Fruit fly (Drosophila melanogaster): ENCODE results near the gene Gr10b.
A peak's percentile ranks its signal among the peaks of the same experiment; 100 is the strongest.

The Gr10b gene

DNA sequence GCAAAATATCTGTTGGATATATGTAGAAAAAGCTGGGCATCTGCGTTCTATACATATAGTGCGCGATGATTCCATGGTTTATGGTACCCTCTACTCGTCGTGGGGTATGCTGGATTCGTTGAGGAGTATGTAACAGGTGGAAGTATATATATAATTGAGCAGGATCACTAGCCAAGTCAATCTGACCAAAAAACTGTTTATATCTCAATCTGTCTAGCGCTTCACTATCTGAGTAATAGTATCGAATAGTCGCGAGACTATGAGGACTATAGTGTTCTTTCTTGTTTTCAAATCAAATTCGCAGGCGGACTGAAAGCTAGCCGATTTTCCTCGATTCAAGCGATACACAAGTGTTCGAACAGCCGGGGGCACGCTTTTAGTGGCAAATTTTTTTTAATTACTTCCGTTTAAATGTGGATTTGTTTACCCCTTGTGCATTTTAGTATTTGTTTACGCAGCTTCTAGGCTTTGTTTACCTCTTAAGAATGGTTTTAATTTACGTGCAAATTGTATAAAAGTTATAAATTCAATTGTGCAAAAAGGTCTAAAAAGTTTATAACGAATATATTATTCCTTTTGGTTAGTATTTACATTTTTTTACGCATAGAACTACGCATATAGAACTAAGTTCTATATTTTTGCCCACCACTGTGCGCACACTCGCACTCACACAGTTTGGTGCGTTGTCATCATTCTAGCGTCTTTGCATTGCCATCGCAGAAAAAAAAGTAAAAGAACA lies 22.2 kb downstream of the Gr10b start (continued):
- TF ChIP-seq unpg (GFP tag; optimal IDR thresholded peaks at IDR 0.05) (peak; percentile 75), CG5245 (GFP tag; optimal IDR thresholded peaks at IDR 0.05) (peak; percentile 67), CG7987 (GFP tag; optimal IDR thresholded peaks at IDR 0.05) (no peak), run (tag; optimal IDR thresholded peaks at IDR 0.05) (peak; percentile 39), wdn (GFP tag; IDR thresholded peaks at IDR 0.05) (peak; percentile 80), CG2120 (GFP tag; optimal IDR thresholded peaks at IDR 0.05) (peak; percentile 92), Rx (GFP tag; IDR thresholded peaks at IDR 0.05) (peak; percentile 78), ro (GFP tag; IDR thresholded peaks at IDR 0.05) (peak; percentile 71), chinmo (GFP tag; IDR thresholded peaks at IDR 0.05; ENCODE audit: partially characterized antibody) (0 out of 4 replicates have a peak, but pooled peaks have one; percentile 20), bab2 (GFP tag; optimal IDR thresholded peaks at IDR 0.05) (peak; percentile 80), wek (GFP tag; optimal IDR thresholded peaks at IDR 0.05) (peak; percentile 30), Abd-B (GFP tag; optimal IDR thresholded peaks at IDR 0.05) (peak; percentile 74), sr (GFP tag; IDR thresholded peaks at IDR 0.05) (peak; percentile 57; the same call in 2 of the 3 replicates), B-H1 (GFP tag; IDR thresholded peaks at IDR 0.05) (peak; percentile 76), CoRest (tag; optimal IDR thresholded peaks at IDR 0.05) (peak; percentile 82), zfh2 (GFP tag; optimal IDR thresholded peaks at IDR 0.05) (peak; percentile 80), CG42726 (GFP tag; IDR thresholded peaks at IDR 0.05; ENCODE audit: partially characterized antibody) (no peak), pum (GFP tag; optimal IDR thresholded peaks at IDR 0.05) (peak; percentile 68), Lim3 (GFP tag; IDR thresholded peaks at IDR 0.05) (peak; percentile 48; the same call in 1 of the 2 replicates), eve (GFP tag; optimal IDR thresholded peaks at IDR 0.05) (peak in 1 of 2 experiments; percentile 88), sqz (GFP tag; optimal IDR thresholded peaks at IDR 0.05) (peak; percentile 43), CG13894 (tag; optimal IDR thresholded peaks at IDR 0.05) (peak; percentile 58), exex (tag; optimal IDR thresholded peaks at IDR 0.05) (peak; percentile 19), Fer3 (tag; optimal IDR thresholded peaks at IDR 0.05) (peak; percentile 85), NC2α (GFP tag; optimal IDR thresholded peaks at IDR 0.05) (peak; percentile 31), E2f1 (GFP tag; IDR thresholded peaks at IDR 0.05) (peak; percentile 81), CG17568 (GFP tag; optimal IDR thresholded peaks at IDR 0.05) (peak; percentile 31), ci (GFP tag; IDR thresholded peaks at IDR 0.05) (peak; percentile 90), CG8359 (GFP tag; optimal IDR thresholded peaks at IDR 0.05; ENCODE audit: borderline replicate concordance) (peak; percentile 20), CG32767 (GFP tag; IDR thresholded peaks at IDR 0.05) (peak; percentile 71), CG9817 (tag; optimal IDR thresholded peaks at IDR 0.05) (peak; percentile 78), crc (GFP tag; optimal IDR thresholded peaks at IDR 0.05) (peak; percentile 58), CG4854 (GFP tag; optimal IDR thresholded peaks at IDR 0.05) (peak; percentile 57), pros (GFP tag; optimal IDR thresholded peaks at IDR 0.05) (no peak), CG32532 (GFP tag; IDR thresholded peaks at IDR 0.05) (peak; percentile 93), CrebB (tag; optimal IDR thresholded peaks at IDR 0.05) (peak; percentile 66), zen (tag; optimal IDR thresholded peaks at IDR 0.05) (peak; percentile 56), D19A (tag; optimal IDR thresholded peaks at IDR 0.05) (peak; percentile 65), gsb-n (tag; optimal IDR thresholded peaks at IDR 0.05) (peak; percentile 22), B-H2 (GFP tag; optimal IDR thresholded peaks at IDR 0.05) (no peak), CG3995 (GFP tag; optimal IDR thresholded peaks at IDR 0.05) (peak; percentile 13), Mrtf (GFP tag; IDR thresholded peaks at IDR 0.05) (peak; percentile 80), sens-2 (GFP tag; IDR thresholded peaks at IDR 0.05) (peak; percentile 52; the same call in 1 of the 2 replicates), CG4328 (GFP tag; optimal IDR thresholded peaks at IDR 0.05) (peak; percentile 48), CG30403 (GFP tag; optimal IDR thresholded peaks at IDR 0.05) (peak; percentile 78), CG8388 (GFP tag; optimal IDR thresholded peaks at IDR 0.05) (peak; percentile 54), sug (tag; optimal IDR thresholded peaks at IDR 0.05) (peak; percentile 58), tgo (GFP tag; IDR thresholded peaks at IDR 0.05) (peak; percentile 86), Asciz (GFP tag; optimal IDR thresholded peaks at IDR 0.05) (peak; percentile 71)
